Worm (Caenorhabditis elegans): ENCODE data around the gene slcf-1.

The slcf-1 gene

ce11 chrX:10528993-10529392, at the start of gene slcf-1, which contains the start of gene F14F3.5:
Gene slcf-1, plus strand, starts transcription at chrX:10529294.
Gene F14F3.5, minus strand, starts transcription at chrX:10529226.
- TF ChIP-seq sea-1 (GFP tag; conservative IDR thresholded peaks at IDR 0.05), result no peak
- TF ChIP-seq tbx-11 (GFP tag; IDR thresholded peaks at IDR 0.05), result no peak
- TF ChIP-seq ceh-13 (GFP tag; optimal IDR thresholded peaks at IDR 0.05), result no peak
- no peak for TF ChIP-seq aly-1 (tag; optimal IDR thresholded peaks at IDR 0.05)
- TF ChIP-seq F13C5.2 (tag; optimal IDR thresholded peaks at IDR 0.05), result no peak
- no peak for TF ChIP-seq ceh-36 (tag; optimal IDR thresholded peaks at IDR 0.05)
- no peak for TF ChIP-seq ets-7 (tag; optimal IDR thresholded peaks at IDR 0.05)
- no peak for TF ChIP-seq tbx-37 (GFP tag; conservative IDR thresholded peaks at IDR 0.05)
- TF ChIP-seq tra-4 (tag; optimal IDR thresholded peaks at IDR 0.05), result no peak
- TF ChIP-seq B0310.2 (tag; optimal IDR thresholded peaks at IDR 0.05), result no peak
- no peak for TF ChIP-seq hmg-4 (GFP tag; optimal IDR thresholded peaks at IDR 0.05)
- no peak for TF ChIP-seq hmbx-1 (tag; optimal IDR thresholded peaks at IDR 0.05)
- TF ChIP-seq pes-1 (GFP tag; IDR thresholded peaks at IDR 0.05), result no peak
- no peak for TF ChIP-seq scrt-1 (GFP tag; IDR thresholded peaks at IDR 0.05)
- TF ChIP-seq flt-1 (GFP tag; IDR thresholded peaks at IDR 0.05), result no peak
- TF ChIP-seq hnd-1 (tag; optimal IDR thresholded peaks at IDR 0.05), result no peak
- TF ChIP-seq ama-1 (optimal IDR thresholded peaks at IDR 0.05), result no peak

- TF ChIP-seq hnd-1 (tag; optimal IDR thresholded peaks at IDR 0.05), result no peak
- TF ChIP-seq ama-1 (optimal IDR thresholded peaks at IDR 0.05), result no peak
- TF ChIP-seq aly-1 (tag; optimal IDR thresholded peaks at IDR 0.05), result no peak
- TF ChIP-seq hmbx-1 (tag; optimal IDR thresholded peaks at IDR 0.05), result no peak
- TF ChIP-seq ceh-13 (GFP tag; optimal IDR thresholded peaks at IDR 0.05), result no peak
- no peak for TF ChIP-seq B0310.2 (tag; optimal IDR thresholded peaks at IDR 0.05)
- no peak for TF ChIP-seq scrt-1 (GFP tag; IDR thresholded peaks at IDR 0.05)
- TF ChIP-seq sea-1 (GFP tag; conservative IDR thresholded peaks at IDR 0.05), result no peak
- TF ChIP-seq ets-7 (tag; optimal IDR thresholded peaks at IDR 0.05), result no peak
- no peak for TF ChIP-seq tra-4 (tag; optimal IDR thresholded peaks at IDR 0.05)
- TF ChIP-seq F13C5.2 (tag; optimal IDR thresholded peaks at IDR 0.05), result no peak
- no peak for TF ChIP-seq pes-1 (GFP tag; IDR thresholded peaks at IDR 0.05)
- TF ChIP-seq flt-1 (GFP tag; IDR thresholded peaks at IDR 0.05), result no peak
- TF ChIP-seq tbx-37 (GFP tag; conservative IDR thresholded peaks at IDR 0.05), result no peak
- no peak for TF ChIP-seq hmg-4 (GFP tag; optimal IDR thresholded peaks at IDR 0.05)
- no peak for TF ChIP-seq tbx-11 (GFP tag; IDR thresholded peaks at IDR 0.05)
- no peak for TF ChIP-seq ceh-36 (tag; optimal IDR thresholded peaks at IDR 0.05)
Observed at ce11 chrX:10480563-10481290, 48.4 kb upstream of the slcf-1 start, which contains the start of gene elt-2. Gene elt-2, plus strand, starts transcription at chrX:10481240.

ce11 chrX:10482272-10482671, 46.8 kb upstream of the slcf-1 start:
- TF ChIP-seq ceh-36 (tag; optimal IDR thresholded peaks at IDR 0.05) (no peak), ets-7 (tag; optimal IDR thresholded peaks at IDR 0.05) (no peak), pes-1 (GFP tag; IDR thresholded peaks at IDR 0.05) (no peak), B0310.2 (tag; optimal IDR thresholded peaks at IDR 0.05) (no peak), tbx-37 (GFP tag; conservative IDR thresholded peaks at IDR 0.05) (no peak), aly-1 (tag; optimal IDR thresholded peaks at IDR 0.05) (no peak), hmbx-1 (tag; optimal IDR thresholded peaks at IDR 0.05) (no peak), tbx-11 (GFP tag; IDR thresholded peaks at IDR 0.05) (no peak), tra-4 (tag; optimal IDR thresholded peaks at IDR 0.05) (no peak), F13C5.2 (tag; optimal IDR thresholded peaks at IDR 0.05) (no peak), hnd-1 (tag; optimal IDR thresholded peaks at IDR 0.05) (no peak), ama-1 (optimal IDR thresholded peaks at IDR 0.05) (no peak)

ce11 chrX:10485300-10485755, 43.8 kb upstream of the slcf-1 start, which contains the start of gene C33D3.3:
Gene C33D3.3, plus strand, starts transcription at chrX:10485350.
- no peak for TF ChIP-seq hnd-1 (tag; optimal IDR thresholded peaks at IDR 0.05)
- no peak for TF ChIP-seq pes-1 (GFP tag; IDR thresholded peaks at IDR 0.05)
- no peak for TF ChIP-seq scrt-1 (GFP tag; IDR thresholded peaks at IDR 0.05)
- TF ChIP-seq ama-1 (optimal IDR thresholded peaks at IDR 0.05), result no peak
- no peak for TF ChIP-seq tbx-11 (GFP tag; IDR thresholded peaks at IDR 0.05)
- TF ChIP-seq ceh-13 (GFP tag; optimal IDR thresholded peaks at IDR 0.05), result no peak
- TF ChIP-seq F13C5.2 (tag; optimal IDR thresholded peaks at IDR 0.05), result no peak
- TF ChIP-seq hmbx-1 (tag; optimal IDR thresholded peaks at IDR 0.05), result no peak

ce11 chrX:10488763-10489162, 40.3 kb upstream of the slcf-1 start, which contains the start of gene C33D3.4:
Gene C33D3.4, plus strand, starts transcription at chrX:10489063.
- TF ChIP-seq ama-1 (optimal IDR thresholded peaks at IDR 0.05), result no peak
- no peak for TF ChIP-seq ceh-13 (GFP tag; optimal IDR thresholded peaks at IDR 0.05)
- no peak for TF ChIP-seq B0310.2 (tag; optimal IDR thresholded peaks at IDR 0.05)
- TF ChIP-seq pes-1 (GFP tag; IDR thresholded peaks at IDR 0.05), result no peak
- no peak for TF ChIP-seq hnd-1 (tag; optimal IDR thresholded peaks at IDR 0.05)
- TF ChIP-seq sea-1 (GFP tag; conservative IDR thresholded peaks at IDR 0.05), result no peak
- TF ChIP-seq tra-4 (tag; optimal IDR thresholded peaks at IDR 0.05), result no peak
- no peak for TF ChIP-seq F13C5.2 (tag; optimal IDR thresholded peaks at IDR 0.05)
- no peak for TF ChIP-seq ceh-36 (tag; optimal IDR thresholded peaks at IDR 0.05)

ce11 chrX:10491044-10491443, 38.0 kb upstream of the slcf-1 start, which contains the start of gene C33D3.5:
Gene C33D3.5, plus strand, starts transcription at chrX:10491344.
- no peak for TF ChIP-seq tra-4 (tag; optimal IDR thresholded peaks at IDR 0.05)
- TF ChIP-seq B0310.2 (tag; optimal IDR thresholded peaks at IDR 0.05), result no peak
- no peak for TF ChIP-seq scrt-1 (GFP tag; IDR thresholded peaks at IDR 0.05)
- TF ChIP-seq aly-1 (tag; optimal IDR thresholded peaks at IDR 0.05), result no peak
- no peak for TF ChIP-seq ceh-36 (tag; optimal IDR thresholded peaks at IDR 0.05)
- no peak for TF ChIP-seq tbx-11 (GFP tag; IDR thresholded peaks at IDR 0.05)
- TF ChIP-seq ceh-13 (GFP tag; optimal IDR thresholded peaks at IDR 0.05), result no peak
- no peak for TF ChIP-seq flt-1 (GFP tag; IDR thresholded peaks at IDR 0.05)
- no peak for TF ChIP-seq pes-1 (GFP tag; IDR thresholded peaks at IDR 0.05)
- TF ChIP-seq F13C5.2 (tag; optimal IDR thresholded peaks at IDR 0.05), result no peak
- TF ChIP-seq tbx-37 (GFP tag; conservative IDR thresholded peaks at IDR 0.05), result no peak
- no peak for TF ChIP-seq ama-1 (optimal IDR thresholded peaks at IDR 0.05)
- no peak for TF ChIP-seq hmg-4 (GFP tag; optimal IDR thresholded peaks at IDR 0.05)
- no peak for TF ChIP-seq sea-1 (GFP tag; conservative IDR thresholded peaks at IDR 0.05)
- TF ChIP-seq hnd-1 (tag; optimal IDR thresholded peaks at IDR 0.05), result no peak
- no peak for TF ChIP-seq ets-7 (tag; optimal IDR thresholded peaks at IDR 0.05)
- no peak for TF ChIP-seq hmbx-1 (tag; optimal IDR thresholded peaks at IDR 0.05)
